Fruit fly (Drosophila melanogaster) whole organism, pupa: Measurements from ENCODE around the gene Dcr-1.

Experiments used
- CG9948 ChIP-seq: fragments of 200-800 bp; sonication (Bioruptor generic); optimal IDR thresholded peaks from 2 replicates; lab custom pipeline; 2018; ENCODE audit warnings: missing biosample characterization, mild to moderate bottlenecking, missing genetic modification characterization, moderate library complexity
- Pif1A ChIP-seq: fragments of 200-800 bp; sonication (Bioruptor generic); optimal IDR thresholded peaks from 3 replicates; lab custom pipeline; 2016; ENCODE audit warnings: missing biosample characterization, missing genetic modification characterization

DNA sequence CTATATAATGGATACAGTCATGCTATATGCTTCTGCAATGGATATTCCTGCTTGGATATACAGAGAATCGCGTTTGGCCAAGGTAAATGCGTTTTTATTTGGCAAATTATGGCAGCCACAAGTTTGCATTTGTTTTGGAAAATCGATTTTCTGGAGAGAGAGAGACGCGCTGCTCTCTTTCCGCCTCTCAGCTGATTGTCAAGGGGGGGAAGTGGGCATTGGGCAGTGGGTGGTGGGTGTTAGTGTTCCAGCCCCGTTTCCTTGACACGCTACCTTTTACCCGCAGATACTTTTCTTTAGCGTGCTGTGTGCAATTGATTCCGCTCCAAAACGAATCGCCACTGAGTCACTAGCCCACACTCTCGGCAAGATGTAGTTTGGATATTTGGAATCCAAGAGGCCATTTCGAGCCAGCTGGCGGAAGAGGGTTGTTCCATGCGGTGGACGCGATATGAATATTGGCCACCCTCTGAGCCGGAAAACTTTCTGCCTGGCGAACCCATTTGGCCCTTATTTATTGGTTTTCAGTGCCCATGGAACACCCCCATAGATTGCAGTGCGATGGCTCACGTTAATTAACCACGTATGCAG, 14.4 kb upstream of the Dcr-1 start:
- TF ChIP-seq Pif1A (GFP tag; lab: Kevin White, UChicago): no peak
- TF ChIP-seq CG9948: no peak
